Worm (Caenorhabditis elegans) whole organism, midembryonic: ENCODE data around the gene sqv-7.

ENCODE experiments used
- T22C8.4 ChIP-seq: fragments of 200-800 bp; sonication (Bioruptor generic); IDR thresholded peaks from 2 replicates; pipeline ENCODE4 v1.3.6; 2022; ENCODE audit warnings: missing genetic modification characterization, missing compliant biosample characterization
- cog-1 ChIP-seq: sonication (generic microtip); optimal IDR thresholded peaks from 2 replicates; lab custom pipeline; 2016; ENCODE audit warnings: missing genetic modification characterization, missing compliant biosample characterization
- flt-1 ChIP-seq: fragments of 200-800 bp; sonication (Bioruptor generic); IDR thresholded peaks from 2 replicates; pipeline ENCODE4 v1.3.6; 2022; ENCODE audit warnings: missing genetic modification characterization, missing compliant biosample characterization
- klf-2 ChIP-seq: fragments of 200-800 bp; sonication (Bioruptor generic); conservative IDR thresholded peaks from 2 replicates; pipeline ENCODE4 v1.3.6; 2022; ENCODE audit warnings: missing genetic modification reagents, missing genetic modification characterization, missing compliant biosample characterization
- med-1 ChIP-seq: sonication (generic microtip); optimal IDR thresholded peaks from 2 replicates; lab custom pipeline; 2017; ENCODE audit warnings: missing genetic modification characterization, mild to moderate bottlenecking, missing compliant biosample characterization, antibody characterized with exemption, missing genetic modification reagents; ENCODE audit not compliant: insufficient read depth
- ref-1 ChIP-seq: fragments of 200-800 bp; sonication (Bioruptor generic); conservative IDR thresholded peaks from 2 replicates; pipeline ENCODE4 v1.3.6; 2022; ENCODE audit warnings: missing genetic modification reagents, missing genetic modification characterization, missing compliant biosample characterization
- tab-1 ChIP-seq: fragments of 200-800 bp; sonication (Bioruptor generic); IDR thresholded peaks from 2 replicates; pipeline ENCODE4 v1.3.6; 2022; ENCODE audit warnings: missing genetic modification characterization, missing compliant biosample characterization
- ztf-29 ChIP-seq: fragments of 200-800 bp; sonication (Bioruptor generic); IDR thresholded peaks from 2 replicates; pipeline ENCODE4 v1.3.6; 2022; ENCODE audit warnings: missing genetic modification reagents, missing genetic modification characterization, missing compliant biosample characterization

ce11 chrII:6979646-6980045 lies 32.8 kb downstream of the sqv-7 start, which contains the start of gene C15F1.2:
- TF ChIP-seq T22C8.4 (GFP tag; lab: Robert Waterston, UW) (no peak), ref-1 (GFP tag; lab: Robert Waterston, UW) (no peak), cog-1 (tag; lab: Kevin White, UChicago) (no peak), flt-1 (GFP tag; lab: Robert Waterston, UW) (no peak), ztf-29 (GFP tag; lab: Robert Waterston, UW) (no peak), med-1 (no peak), tab-1 (GFP tag; lab: Robert Waterston, UW) (no peak), klf-2 (no peak)
